Fruit fly (Drosophila melanogaster) whole organism, pupa: ENCODE results near the gene CG31465.
A peak's percentile ranks its signal among the peaks of the same experiment; 100 is the strongest.

Experiments used
- CG10348 ChIP-seq: fragments of 200-800 bp; sonication (Bioruptor generic); IDR thresholded peaks from 2 replicates; pipeline ENCODE4 v1.3.6; 2022; ENCODE audit warnings: missing biosample characterization, missing genetic modification characterization
- CG12605 ChIP-seq: fragments of 200-800 bp; sonication (Bioruptor generic); IDR thresholded peaks from 2 replicates; pipeline ENCODE4 v1.3.6; 2022; ENCODE audit warnings: missing biosample characterization, missing genetic modification characterization
- CG13204 ChIP-seq: fragments of 200-800 bp; sonication (Bioruptor generic); optimal IDR thresholded peaks from 2 replicates; lab custom pipeline; 2018; ENCODE audit warnings: missing biosample characterization, mild to moderate bottlenecking, missing genetic modification characterization, moderate library complexity
- CG14655 ChIP-seq: fragments of 200-800 bp; sonication (Bioruptor generic); optimal IDR thresholded peaks from 3 replicates; lab custom pipeline; 2017; ENCODE audit warnings: mild to moderate bottlenecking, missing biosample characterization, missing genetic modification reagents, missing genetic modification characterization
- CG15710 ChIP-seq: fragments of 200-800 bp; sonication (Bioruptor generic); optimal IDR thresholded peaks from 2 replicates; lab custom pipeline; 2018; ENCODE audit warnings: missing biosample characterization, mild to moderate bottlenecking, missing genetic modification characterization, moderate library complexity
- CG17806 ChIP-seq: fragments of 200-800 bp; sonication (Bioruptor generic); optimal IDR thresholded peaks from 2 replicates; lab custom pipeline; 2018; ENCODE audit warnings: missing biosample characterization, mild to moderate bottlenecking, missing genetic modification characterization, moderate library complexity
- CG32121 ChIP-seq: fragments of 200-800 bp; sonication (Bioruptor generic); IDR thresholded peaks from 2 replicates; pipeline ENCODE4 v1.3.6; 2022; ENCODE audit warnings: missing biosample characterization, missing genetic modification characterization
- CG34367 ChIP-seq: fragments of 200-800 bp; sonication (Bioruptor generic); optimal IDR thresholded peaks from 2 replicates; lab custom pipeline; 2018; ENCODE audit warnings: missing biosample characterization, mild to moderate bottlenecking, missing genetic modification characterization
- CG4496 ChIP-seq: fragments of 200-800 bp; sonication (Bioruptor generic); IDR thresholded peaks from 3 replicates; pipeline ENCODE4 v1.3.6; 2022; ENCODE audit warnings: missing biosample characterization, missing genetic modification characterization
- CG8159 ChIP-seq: fragments of 200-800 bp; sonication (Bioruptor generic); optimal IDR thresholded peaks from 3 replicates; lab custom pipeline; 2018; ENCODE audit warnings: missing biosample characterization, mild to moderate bottlenecking, missing genetic modification characterization, moderate library complexity
- CG8301 ChIP-seq: fragments of 200-800 bp; sonication (Bioruptor generic); optimal IDR thresholded peaks from 2 replicates; lab custom pipeline; 2018; ENCODE audit warnings: missing biosample characterization, mild to moderate bottlenecking, missing genetic modification characterization
- CG9948 ChIP-seq: fragments of 200-800 bp; sonication (Bioruptor generic); optimal IDR thresholded peaks from 2 replicates; lab custom pipeline; 2018; ENCODE audit warnings: missing biosample characterization, mild to moderate bottlenecking, missing genetic modification characterization, moderate library complexity
- D1 ChIP-seq: fragments of 200-800 bp; sonication (Bioruptor generic); optimal IDR thresholded peaks from 2 replicates; lab custom pipeline; 2018; ENCODE audit warnings: missing biosample characterization, mild to moderate bottlenecking, missing genetic modification characterization, moderate library complexity
- EcR ChIP-seq: fragments of 200-800 bp; sonication (Bioruptor generic); optimal IDR thresholded peaks from 3 replicates; lab custom pipeline; 2019; ENCODE audit warnings: missing biosample characterization, missing genetic modification characterization, mild to moderate bottlenecking, moderate library complexity, missing genetic modification reagents
- Ets98B ChIP-seq: fragments of 200-800 bp; sonication (Bioruptor generic); IDR thresholded peaks from 2 replicates; pipeline ENCODE4 v1.3.6; 2022; ENCODE audit warnings: missing biosample characterization, missing genetic modification characterization
- Pif1A ChIP-seq: fragments of 200-800 bp; sonication (Bioruptor generic); optimal IDR thresholded peaks from 3 replicates; lab custom pipeline; 2016; ENCODE audit warnings: missing biosample characterization, missing genetic modification characterization
- Pif1B ChIP-seq: fragments of 200-800 bp; sonication (Bioruptor generic); optimal IDR thresholded peaks from 3 replicates; lab custom pipeline; 2016; ENCODE audit warnings: missing biosample characterization, missing genetic modification characterization
- Snoo ChIP-seq: fragments of 200-800 bp; sonication (Bioruptor generic); optimal IDR thresholded peaks from 3 replicates; lab custom pipeline; 2017; ENCODE audit warnings: missing biosample characterization, mild to moderate bottlenecking, missing genetic modification characterization, inconsistent platforms
- fd96Ca ChIP-seq: fragments of 200-800 bp; sonication (Bioruptor generic); IDR thresholded peaks from 3 replicates; pipeline ENCODE4 v1.3.6; 2022; ENCODE audit warnings: missing biosample characterization, missing genetic modification characterization
- gl ChIP-seq: fragments of 200-800 bp; sonication (Bioruptor generic); optimal IDR thresholded peaks from 2 replicates; lab custom pipeline; 2018; ENCODE audit warnings: missing biosample characterization, mild to moderate bottlenecking, missing genetic modification characterization
- rn ChIP-seq: fragments of 200-800 bp; sonication (Bioruptor generic); IDR thresholded peaks from 2 replicates; pipeline ENCODE4 v1.3.6; 2022; ENCODE audit warnings: missing biosample characterization, missing genetic modification characterization

The CG31465 gene

DNA sequence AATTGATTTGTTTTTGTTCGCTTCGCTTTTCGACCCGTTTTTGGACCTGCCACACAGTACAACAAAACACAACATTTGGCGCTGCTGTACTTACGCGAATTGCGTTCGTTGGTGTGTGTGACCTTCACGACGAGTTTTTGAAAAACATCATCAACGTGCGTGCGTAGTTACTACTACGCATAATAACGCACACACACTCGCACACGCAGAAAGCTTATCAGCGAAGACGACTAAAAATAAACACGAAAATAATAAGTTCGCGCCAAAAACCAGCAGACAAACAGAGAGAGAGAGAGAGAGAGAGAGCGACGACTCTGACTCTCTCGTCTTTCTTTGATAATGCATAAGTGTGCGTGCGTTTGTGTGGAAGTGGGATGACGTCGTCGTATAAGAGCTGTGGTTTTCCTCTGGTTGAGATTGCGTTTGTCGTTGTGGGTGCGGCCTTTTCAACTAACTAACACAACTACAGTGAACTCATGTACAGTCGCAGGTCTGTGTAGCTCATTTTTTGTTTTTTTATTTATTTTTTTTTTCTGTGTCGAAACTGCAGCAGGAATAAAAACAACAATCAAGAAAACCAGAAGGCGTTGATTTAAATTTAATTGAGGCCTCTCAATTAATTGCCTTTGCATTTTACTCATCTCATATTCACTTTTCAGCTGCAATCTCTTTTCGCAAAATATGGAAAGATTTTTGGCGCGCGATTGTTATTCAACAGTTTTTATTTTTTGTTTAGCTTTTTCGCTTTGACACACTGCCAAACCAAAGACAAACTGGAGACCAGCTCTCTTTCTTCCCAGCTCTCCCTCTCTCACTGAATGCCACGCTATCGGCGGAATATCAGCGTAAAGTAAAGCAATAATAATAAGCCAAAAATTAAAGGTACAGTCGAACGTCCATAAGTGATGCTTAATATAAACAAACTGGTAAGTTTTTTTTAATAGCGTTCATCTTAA lies 26.7 kb upstream of the CG31465 start:
- peak; percentile 68; the same call in 1 of the 2 replicates for TF ChIP-seq Ets98B (GFP tag; lab: Robert Waterston, UW)
- TF ChIP-seq CG14655 (GFP tag; lab: Kevin White, UChicago) = peak; percentile 27
- peak; percentile 88 for TF ChIP-seq EcR (GFP tag; lab: Kevin White, UChicago)
- peak; percentile 25 for TF ChIP-seq CG13204
- peak; percentile 61 for TF ChIP-seq CG8159 (tag; lab: Kevin White, UChicago)
- TF ChIP-seq CG10348 = no peak
- peak; percentile 39; the same call in 2 of the 3 replicates for TF ChIP-seq CG4496
- peak; percentile 66 for TF ChIP-seq Pif1A (GFP tag; lab: Kevin White, UChicago)
- TF ChIP-seq D1 (tag; lab: Kevin White, UChicago) = no peak
- peak; percentile 67; the same call in 1 of the 2 replicates for TF ChIP-seq CG32121
- TF ChIP-seq CG17806 = no peak
- TF ChIP-seq CG9948 = peak; percentile 36
- peak; percentile 1 for TF ChIP-seq CG34367 (tag; lab: Kevin White, UChicago)
- TF ChIP-seq CG15710 = peak; percentile 50
- TF ChIP-seq rn (GFP tag; lab: Robert Waterston, UW) = 0 out of 2 replicates have a peak, but pooled peaks have one; percentile 28
- TF ChIP-seq Pif1B (GFP tag; lab: Kevin White, UChicago) = peak; percentile 78
- TF ChIP-seq fd96Ca (GFP tag; lab: Robert Waterston, UW) = peak; percentile 52; the same call in 2 of the 3 replicates
- TF ChIP-seq gl (tag; lab: Kevin White, UChicago) = no peak
- peak; percentile 42 for TF ChIP-seq Snoo (tag; lab: Kevin White, UChicago)
- TF ChIP-seq CG12605 (GFP tag; lab: Robert Waterston, UW) = peak; percentile 66
- no peak for TF ChIP-seq CG8301 (tag; lab: Kevin White, UChicago)

DNA sequence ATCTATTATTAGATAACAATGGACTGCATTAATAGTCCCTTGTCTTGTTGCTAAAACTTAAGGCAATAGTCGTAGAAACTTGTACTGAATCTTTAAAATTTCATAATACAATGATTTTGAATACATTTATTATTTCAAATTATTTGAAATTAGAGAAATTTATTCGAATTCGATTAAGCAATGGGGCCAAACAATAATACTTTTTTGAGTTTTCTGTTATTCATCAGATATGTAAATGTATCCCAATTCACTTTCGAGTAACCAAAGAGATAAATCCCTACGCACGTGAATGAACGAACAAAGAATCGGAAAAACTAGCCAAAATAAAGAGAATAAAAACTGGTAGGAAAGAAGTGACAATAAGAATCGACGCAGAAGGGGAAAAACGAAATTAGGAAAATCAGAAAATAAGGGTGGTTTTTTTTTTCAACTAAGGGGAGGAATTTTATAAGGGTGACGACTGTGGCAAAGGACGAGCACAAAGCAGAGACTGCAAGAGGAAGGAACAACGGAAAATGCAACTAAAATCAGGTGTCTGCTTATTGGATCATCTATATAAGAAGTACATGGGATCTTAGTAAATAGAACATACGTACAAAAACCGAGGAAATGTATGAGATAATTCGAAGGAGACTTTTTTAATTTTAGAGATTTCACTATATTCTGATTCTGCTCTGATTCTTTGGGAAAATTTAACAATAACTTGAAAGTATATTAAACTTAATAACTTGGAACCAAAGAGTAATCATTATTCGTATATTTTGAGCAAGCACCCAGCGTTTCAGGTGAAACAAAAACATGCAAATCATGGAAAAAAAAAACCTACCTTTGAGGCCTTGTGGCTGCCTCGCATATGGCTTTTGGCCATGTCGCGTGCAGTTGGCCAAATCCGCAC lies 25.8 kb upstream of the CG31465 start:
- TF ChIP-seq fd96Ca (GFP tag; lab: Robert Waterston, UW) (no peak), CG32121 (no peak), CG15710 (no peak), Ets98B (GFP tag; lab: Robert Waterston, UW) (no peak), CG9948 (no peak)

DNA sequence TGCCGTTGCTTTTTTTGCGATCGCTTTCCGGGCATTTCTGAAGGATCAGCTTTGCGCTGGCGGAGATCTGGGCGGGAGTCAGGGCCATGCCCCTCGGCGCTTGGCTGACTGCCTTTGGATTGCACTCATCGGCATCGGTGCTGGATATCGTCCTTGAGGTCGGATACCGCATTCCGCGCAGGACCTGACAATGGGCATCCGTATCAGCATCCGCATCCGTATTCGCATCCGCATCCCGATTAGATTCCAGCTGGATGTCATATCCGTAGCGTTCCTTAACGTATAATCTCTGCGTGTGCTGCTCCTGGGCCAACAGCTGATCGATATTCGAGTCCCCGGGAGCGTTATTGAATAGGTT lies 25.2 kb upstream of the CG31465 start:
- TF ChIP-seq fd96Ca (GFP tag; lab: Robert Waterston, UW) (peak; percentile 63; the same call in 2 of the 3 replicates), CG32121 (no peak)

dm6 chr3R:21856098-21856872 lies 24.3 kb upstream of the CG31465 start, which contains the start of gene glec:
Gene glec (minus strand): TSS chr3R:21856266.
- TF ChIP-seq CG13204 (peak; percentile 21), gl (tag; lab: Kevin White, UChicago) (peak; percentile 39), EcR (GFP tag; lab: Kevin White, UChicago) (peak; percentile 58), Pif1B (GFP tag; lab: Kevin White, UChicago) (peak; percentile 34), CG12605 (GFP tag; lab: Robert Waterston, UW) (peak; percentile 70), D1 (tag; lab: Kevin White, UChicago) (no peak), CG4496 (peak; percentile 55), rn (GFP tag; lab: Robert Waterston, UW) (no peak), CG17806 (peak; percentile 9), CG9948 (peak; percentile 11), Snoo (tag; lab: Kevin White, UChicago) (peak; percentile 35), CG14655 (GFP tag; lab: Kevin White, UChicago) (peak; percentile 7), Ets98B (GFP tag; lab: Robert Waterston, UW) (no peak; the same call in none of the 2 replicates), CG15710 (peak; percentile 41), Pif1A (GFP tag; lab: Kevin White, UChicago) (peak; percentile 58), fd96Ca (GFP tag; lab: Robert Waterston, UW) (peak; percentile 59; the same call in 2 of the 3 replicates), CG8301 (tag; lab: Kevin White, UChicago) (no peak)
- TF ChIP-seq, all 21 proteins: peak for 13

dm6 chr3R:21856873-21857243 lies 23.8 kb upstream of the CG31465 start:
- no peak for TF ChIP-seq Snoo (tag; lab: Kevin White, UChicago)
